Fruit fly (Drosophila melanogaster) whole organism, embryonic: ENCODE results near the gene osp.

Experiments
- Blimp-1 ChIP-seq: fragments of 200-800 bp; sonication (Bioruptor generic); optimal IDR thresholded peaks from 3 replicates; lab custom pipeline; 2018; ENCODE audit warnings: missing biosample characterization, missing genetic modification characterization, mild to moderate bottlenecking, moderate library complexity, missing genetic modification reagents
- C15 ChIP-seq: fragments of 200-800 bp; sonication (Bioruptor generic); IDR thresholded peaks from 3 replicates; pipeline ENCODE4 v1.3.6; 2022; ENCODE audit warnings: missing biosample characterization, missing genetic modification characterization
- CG10654 ChIP-seq: fragments of 200-800 bp; sonication (Bioruptor generic); optimal IDR thresholded peaks from 2 replicates; lab custom pipeline; 2016; ENCODE audit warnings: missing biosample characterization, missing genetic modification characterization
- CG10959 ChIP-seq: fragments of 200-800 bp; sonication (Bioruptor generic); IDR thresholded peaks from 2 replicates; pipeline ENCODE4 v1.3.6; 2022; ENCODE audit warnings: missing biosample characterization, missing genetic modification characterization
- CG13287 ChIP-seq: fragments of 200-800 bp; sonication (Bioruptor generic); IDR thresholded peaks from 2 replicates; pipeline ENCODE4 v1.3.6; 2022; ENCODE audit warnings: missing biosample characterization, missing genetic modification characterization; ENCODE audit not compliant: partially characterized antibody
- CG14014 ChIP-seq: fragments of 200-800 bp; sonication (Bioruptor generic); IDR thresholded peaks from 2 replicates; pipeline ENCODE4 v1.3.6; 2022; ENCODE audit warnings: missing biosample characterization, missing genetic modification characterization
- CG14667 ChIP-seq: fragments of 200-800 bp; sonication (Bioruptor generic); IDR thresholded peaks from 2 replicates; pipeline ENCODE4 v1.3.6; 2022; ENCODE audit warnings: missing biosample characterization, missing genetic modification characterization
- CG15601 ChIP-seq: fragments of 200-800 bp; sonication (Bioruptor generic); optimal IDR thresholded peaks from 3 replicates; lab custom pipeline; 2019; ENCODE audit warnings: missing biosample characterization, mild to moderate bottlenecking, missing genetic modification characterization, moderate library complexity
- CG16815 ChIP-seq: fragments of 200-800 bp; sonication (Bioruptor generic); optimal IDR thresholded peaks from 3 replicates; lab custom pipeline; 2017; ENCODE audit warnings: missing biosample characterization, mild to moderate bottlenecking, missing genetic modification characterization
- CG2202 ChIP-seq: fragments of 200-800 bp; sonication (Bioruptor generic); optimal IDR thresholded peaks from 2 replicates; lab custom pipeline; 2018; ENCODE audit warnings: missing biosample characterization, mild to moderate bottlenecking, missing genetic modification characterization
- CG4360 ChIP-seq: fragments of 200-800 bp; sonication (Bioruptor generic); IDR thresholded peaks from 2 replicates; pipeline ENCODE4 v1.3.6; 2022; ENCODE audit warnings: missing biosample characterization, missing genetic modification characterization
- CG6689 ChIP-seq: fragments of 200-800 bp; sonication (Bioruptor generic); IDR thresholded peaks from 2 replicates; pipeline ENCODE4 v1.3.6; 2022; ENCODE audit warnings: missing biosample characterization, missing genetic modification characterization
- CG6813 ChIP-seq: fragments of 200-800 bp; sonication (Bioruptor generic); optimal IDR thresholded peaks from 2 replicates; lab custom pipeline; 2017; ENCODE audit warnings: missing biosample characterization, missing genetic modification characterization, mild to moderate bottlenecking, moderate library complexity, missing genetic modification reagents
- CG7271 ChIP-seq: fragments of 200-800 bp; sonication (Bioruptor generic); optimal IDR thresholded peaks from 2 replicates; lab custom pipeline; 2018; ENCODE audit warnings: missing biosample characterization, mild to moderate bottlenecking, missing genetic modification characterization, moderate library complexity
- CG9437 ChIP-seq: fragments of 200-800 bp; sonication (Bioruptor generic); optimal IDR thresholded peaks from 2 replicates; lab custom pipeline; 2018; ENCODE audit warnings: missing biosample characterization, mild to moderate bottlenecking, missing genetic modification characterization
- CG9609 ChIP-seq: fragments of 200-800 bp; sonication (Bioruptor generic); optimal IDR thresholded peaks from 3 replicates; lab custom pipeline; 2016; ENCODE audit warnings: missing biosample characterization, missing genetic modification characterization
- D19A ChIP-seq: fragments of 200-800 bp; optimal IDR thresholded peaks from 3 replicates; lab custom pipeline; 2019; ENCODE audit warnings: missing biosample characterization, mild to moderate bottlenecking, missing genetic modification characterization, moderate library complexity
- Deaf1 ChIP-seq: fragments of 200-800 bp; optimal IDR thresholded peaks from 3 replicates; lab custom pipeline; 2019; ENCODE audit warnings: missing biosample characterization, mild to moderate bottlenecking, missing genetic modification characterization, moderate library complexity
- Dek ChIP-seq: fragments of 200-800 bp; sonication (Bioruptor generic); optimal IDR thresholded peaks from 3 replicates; lab custom pipeline; 2019; ENCODE audit warnings: missing biosample characterization, mild to moderate bottlenecking, missing genetic modification characterization, moderate library complexity
- E2f2 ChIP-seq: fragments of 200-800 bp; sonication (Bioruptor generic); IDR thresholded peaks from 2 replicates; pipeline ENCODE4 v1.3.6; 2022; ENCODE audit warnings: missing biosample characterization, missing genetic modification characterization
- Med ChIP-seq: fragments of 200-800 bp; sonication (Bioruptor generic); peaks from one replicate; lab custom pipeline; 2016; ENCODE audit warnings: missing biosample characterization, missing genetic modification characterization, mild to moderate bottlenecking, inconsistent platforms, moderate library complexity
- NFAT ChIP-seq: fragments of 200-800 bp; sonication (Bioruptor generic); IDR thresholded peaks from 2 replicates; pipeline ENCODE4 v1.3.6; 2022; ENCODE audit warnings: missing biosample characterization, missing genetic modification characterization
- Nf-YA ChIP-seq: fragments of 200-800 bp; sonication (Bioruptor generic); IDR thresholded peaks from 2 replicates; pipeline ENCODE4 v1.3.6; 2022; ENCODE audit warnings: missing biosample characterization, missing genetic modification characterization
- Oaz ChIP-seq: fragments of 200-800 bp; sonication (Bioruptor generic); IDR thresholded peaks from 2 replicates; pipeline ENCODE4 v1.3.6; 2022; ENCODE audit warnings: missing biosample characterization, missing genetic modification characterization
- Ravus ChIP-seq: fragments of 200-800 bp; sonication (Bioruptor generic); IDR thresholded peaks from 2 replicates; pipeline ENCODE4 v1.3.6; 2022; ENCODE audit warnings: missing biosample characterization, missing genetic modification characterization
- Side ChIP-seq: fragments of 200-800 bp; sonication (Bioruptor generic); optimal IDR thresholded peaks from 2 replicates; lab custom pipeline; 2016; ENCODE audit warnings: missing biosample characterization, missing genetic modification characterization
- Sry-β ChIP-seq: fragments of 200-800 bp; sonication (Bioruptor generic); optimal IDR thresholded peaks from 2 replicates; lab custom pipeline; 2018; ENCODE audit warnings: missing biosample characterization, mild to moderate bottlenecking, missing genetic modification characterization, moderate library complexity
- Sry-δ ChIP-seq: fragments of 200-800 bp; sonication (Bioruptor generic); optimal IDR thresholded peaks from 2 replicates; lab custom pipeline; 2016; ENCODE audit warnings: missing biosample characterization, missing genetic modification characterization
- Ssrp ChIP-seq: fragments of 200-800 bp; sonication (Bioruptor generic); optimal IDR thresholded peaks from 2 replicates; lab custom pipeline; 2018; ENCODE audit warnings: missing biosample characterization, mild to moderate bottlenecking, missing genetic modification characterization, moderate library complexity
- Taf1 ChIP-seq: fragments of 200-800 bp; sonication (Bioruptor generic); IDR thresholded peaks from 2 replicates; pipeline ENCODE4 v1.3.6; 2022; ENCODE audit warnings: missing biosample characterization, missing genetic modification characterization
- Xrp1 ChIP-seq: fragments of 200-800 bp; sonication (Bioruptor generic); IDR thresholded peaks from 2 replicates; pipeline ENCODE4 v1.3.6; 2022; ENCODE audit warnings: missing biosample characterization, missing genetic modification characterization
- YL-1 ChIP-seq: fragments of 200-800 bp; sonication (Bioruptor generic); optimal IDR thresholded peaks from 3 replicates; lab custom pipeline; 2017; ENCODE audit warnings: missing biosample characterization, mild to moderate bottlenecking, missing genetic modification characterization
- bcd ChIP-seq: fragments of 200-800 bp; sonication (Bioruptor generic); optimal IDR thresholded peaks from 2 replicates; lab custom pipeline; 2017; ENCODE audit warnings: missing biosample characterization, mild to moderate bottlenecking, missing genetic modification characterization
- bowl ChIP-seq: fragments of 200-800 bp; sonication (Bioruptor generic); IDR thresholded peaks from 2 replicates; pipeline ENCODE4 v1.3.6; 2022; ENCODE audit warnings: missing biosample characterization, missing genetic modification characterization
- cas ChIP-seq: fragments of 200-800 bp; sonication (Bioruptor generic); IDR thresholded peaks from 2 replicates; pipeline ENCODE4 v1.3.6; 2022; ENCODE audit warnings: missing biosample characterization, missing genetic modification characterization
- dan ChIP-seq: fragments of 200-800 bp; sonication (Bioruptor generic); IDR thresholded peaks from 2 replicates; pipeline ENCODE4 v1.3.6; 2022; ENCODE audit warnings: missing biosample characterization, missing genetic modification characterization
- fd96Cb ChIP-seq: fragments of 200-800 bp; sonication (Bioruptor generic); optimal IDR thresholded peaks from 2 replicates; lab custom pipeline; 2018; ENCODE audit warnings: missing biosample characterization, mild to moderate bottlenecking, missing genetic modification characterization, moderate library complexity
- fru ChIP-seq: fragments of >200 bp; optimal IDR thresholded peaks from 2 replicates; lab custom pipeline; 2017
- her ChIP-seq: fragments of 200-800 bp; sonication (Bioruptor generic); optimal IDR thresholded peaks from 2 replicates; lab custom pipeline; 2016; ENCODE audit warnings: missing biosample characterization, missing genetic modification characterization
- kay ChIP-seq: fragments of 200-800 bp; sonication (Bioruptor generic); optimal IDR thresholded peaks from 2 replicates; lab custom pipeline; 2016; ENCODE audit warnings: missing biosample characterization, missing genetic modification characterization
- mld ChIP-seq: fragments of 200-800 bp; sonication (Bioruptor generic); IDR thresholded peaks from 3 replicates; pipeline ENCODE4 v1.3.6; 2022; ENCODE audit warnings: missing biosample characterization, missing genetic modification characterization; ENCODE audit not compliant: partially characterized antibody
- oc ChIP-seq: fragments of 200-800 bp; sonication (Bioruptor generic); optimal IDR thresholded peaks from 2 replicates; lab custom pipeline; 2018; ENCODE audit warnings: missing biosample characterization, mild to moderate bottlenecking, missing genetic modification characterization, moderate library complexity
- odd ChIP-seq: fragments of 200-800 bp; sonication (Bioruptor generic); optimal IDR thresholded peaks from 2 replicates; lab custom pipeline; 2017; ENCODE audit warnings: missing biosample characterization, mild to moderate bottlenecking, missing genetic modification characterization
- p53 ChIP-seq: fragments of 200-800 bp; sonication (Bioruptor generic); optimal IDR thresholded peaks from 2 replicates; lab custom pipeline; 2016; ENCODE audit warnings: missing biosample characterization, missing genetic modification characterization
- pan ChIP-seq, 4 experiments: fragments of >200 bp in 3 of 4; fragments of 200-800 bp in 1 of 4; sonication (Bioruptor generic) in 1 of 4; optimal IDR thresholded peaks in 3 of 4; IDR thresholded peaks in 1 of 4; 2 replicates each; pipeline versions ENCODE4 v1.3.6 to Lab custom; 2017 to 2022; ENCODE audit warnings: missing biosample characterization in 2 of 4, missing genetic modification characterization in 2 of 4, mixed read lengths in 1 of 4
- pho ChIP-seq: fragments of 200-800 bp; sonication (Bioruptor generic); optimal IDR thresholded peaks from 2 replicates; lab custom pipeline; 2016; ENCODE audit warnings: missing biosample characterization, missing genetic modification characterization
- run ChIP-seq: fragments of 200-800 bp; sonication (Bioruptor generic); optimal IDR thresholded peaks from 3 replicates; lab custom pipeline; 2018; ENCODE audit warnings: missing biosample characterization, mild to moderate bottlenecking, missing genetic modification characterization
- sna ChIP-seq: fragments of 200-800 bp; sonication (Bioruptor generic); IDR thresholded peaks from 2 replicates; pipeline ENCODE4 v1.3.6; 2022; ENCODE audit warnings: missing biosample characterization, missing genetic modification characterization; ENCODE audit not compliant: partially characterized antibody
- tin ChIP-seq: fragments of 200-800 bp; sonication (Bioruptor generic); optimal IDR thresholded peaks from 3 replicates; lab custom pipeline; 2016; ENCODE audit warnings: missing biosample characterization, missing genetic modification characterization
- trh ChIP-seq: fragments of 200-800 bp; sonication (Bioruptor generic); optimal IDR thresholded peaks from 2 replicates; lab custom pipeline; 2016; ENCODE audit warnings: missing biosample characterization, missing genetic modification characterization
- ttk ChIP-seq: fragments of 200-800 bp; sonication (Bioruptor generic); IDR thresholded peaks from 2 replicates; pipeline ENCODE4 v2.1.2; 2022; ENCODE audit warnings: missing biosample characterization, missing genetic modification characterization

The osp gene

dm6 chr2L:14674606-14675100 lies 14.5 kb downstream of the osp start (continued):
- no peak for TF ChIP-seq CG13287 (GFP tag; lab: Robert Waterston, UW)
- peak; percentile 42; the same call in 1 of the 2 replicates for TF ChIP-seq CG10959 (GFP tag; lab: Robert Waterston, UW)
- TF ChIP-seq Sry-δ (GFP tag; lab: Kevin White, UChicago): no peak
- peak; percentile 85 for TF ChIP-seq CG6689 (GFP tag; lab: Robert Waterston, UW)
- TF ChIP-seq C15 (GFP tag; lab: Robert Waterston, UW): no peak
- no peak for TF ChIP-seq Taf1 (GFP tag; lab: Robert Waterston, UW)
- no peak for TF ChIP-seq Med (GFP tag; lab: Kevin White, UChicago)
- TF ChIP-seq Blimp-1: peak; percentile 94
- peak; percentile 37 for TF ChIP-seq CG10654 (GFP tag; lab: Kevin White, UChicago)
- TF ChIP-seq YL-1 (GFP tag; lab: Kevin White, UChicago): no peak
- TF ChIP-seq CG15601 (tag; lab: Kevin White, UChicago): peak; percentile 92
- no peak for TF ChIP-seq Nf-YA (GFP tag; lab: Robert Waterston, UW)
- TF ChIP-seq odd (GFP tag; lab: Kevin White, UChicago): peak; percentile 21
- TF ChIP-seq oc (tag; lab: Kevin White, UChicago): peak; percentile 80
- TF ChIP-seq bowl (GFP tag; lab: Robert Waterston, UW): no peak
- TF ChIP-seq CG14014 (GFP tag; lab: Robert Waterston, UW): no peak
- no peak for TF ChIP-seq Oaz (GFP tag; lab: Robert Waterston, UW)
- TF ChIP-seq CG2202 (tag; lab: Kevin White, UChicago): peak; percentile 88
- TF ChIP-seq pho (GFP tag; lab: Kevin White, UChicago): no peak
- peak; percentile 17 for TF ChIP-seq Dek (tag; lab: Kevin White, UChicago)
- TF ChIP-seq fru (lab: Kevin White, UChicago): no peak
- peak; percentile 89 for TF ChIP-seq fd96Cb (tag; lab: Kevin White, UChicago)
- TF ChIP-seq Xrp1 (GFP tag; lab: Robert Waterston, UW): peak; percentile 89
- TF ChIP-seq cas (GFP tag; lab: Robert Waterston, UW): no peak
- TF ChIP-seq Ravus (GFP tag; lab: Robert Waterston, UW): no peak
- no peak for TF ChIP-seq trh
- peak; percentile 73 for TF ChIP-seq CG9437 (GFP tag; lab: Kevin White, UChicago)
- no peak for TF ChIP-seq NFAT (GFP tag; lab: Robert Waterston, UW)
- no peak for TF ChIP-seq pan (optimal IDR thresholded peaks at IDR 0.05; lab: Kevin White, UChicago)
- TF ChIP-seq pan (GFP tag; optimal IDR thresholded peaks at IDR 0.05 in 1 of 2, IDR thresholded peaks at IDR 0.05 in 1 of 2): peak in 1 of 2 experiments; percentile 52
- no peak for TF ChIP-seq p53
- no peak for TF ChIP-seq her (GFP tag; lab: Kevin White, UChicago)
- no peak for TF ChIP-seq CG4360 (GFP tag; lab: Robert Waterston, UW)
- no peak for TF ChIP-seq dan (GFP tag; lab: Robert Waterston, UW)
- TF ChIP-seq E2f2: peak; percentile 24; the same call in 1 of the 2 replicates
- peak; percentile 80 for TF ChIP-seq CG16815 (GFP tag; lab: Kevin White, UChicago)
- no peak for TF ChIP-seq CG9609 (GFP tag; lab: Kevin White, UChicago)
- TF ChIP-seq run: peak; percentile 66
- no peak for TF ChIP-seq mld (GFP tag; lab: Robert Waterston, UW)
- TF ChIP-seq sna (GFP tag; lab: Robert Waterston, UW): no peak
- TF ChIP-seq Side: no peak
- peak; percentile 55; the same call in 1 of the 2 replicates for TF ChIP-seq ttk (GFP tag; lab: Robert Waterston, UW)
- peak; percentile 67 for TF ChIP-seq Deaf1 (tag; lab: Kevin White, UChicago)
- TF ChIP-seq bcd (GFP tag; lab: Kevin White, UChicago): peak; percentile 67
- TF ChIP-seq CG7271 (tag; lab: Kevin White, UChicago): peak; percentile 54
- TF ChIP-seq Ssrp (tag; lab: Kevin White, UChicago): peak; percentile 90
- peak; percentile 89 for TF ChIP-seq D19A
- peak; percentile 43; the same call in 1 of the 2 replicates for TF ChIP-seq CG14667 (GFP tag; lab: Robert Waterston, UW)
- peak; percentile 13 for TF ChIP-seq Sry-β (GFP tag; lab: Kevin White, UChicago)
- TF ChIP-seq CG6813 (GFP tag; lab: Kevin White, UChicago): peak; percentile 59
- no peak for TF ChIP-seq kay (GFP tag; lab: Kevin White, UChicago)
- peak; percentile 37 for TF ChIP-seq tin (GFP tag; lab: Kevin White, UChicago)
